Worm (Caenorhabditis elegans) whole organism, late embryonic: ENCODE measurements around the gene cwp-4.

ENCODE experiments used
- ama-1 ChIP-seq: fragments of 150-350 bp; optimal IDR thresholded peaks from 2 replicates; lab custom pipeline; 2014
- dmd-4 ChIP-seq: sonication (generic microtip); optimal IDR thresholded peaks from 2 replicates; lab custom pipeline; 2016; ENCODE audit warnings: borderline replicate concordance, missing genetic modification characterization, missing compliant biosample characterization
- elt-2 ChIP-seq: sonication (generic microtip); optimal IDR thresholded peaks from 2 replicates; lab custom pipeline; 2016; ENCODE audit warnings: missing genetic modification reagents, missing genetic modification characterization, missing compliant biosample characterization
- ets-4 ChIP-seq: sonication (generic microtip); optimal IDR thresholded peaks from 2 replicates; lab custom pipeline; 2016; ENCODE audit warnings: missing genetic modification characterization, missing compliant biosample characterization
- fax-1 ChIP-seq: sonication (generic microtip); optimal IDR thresholded peaks from 2 replicates; lab custom pipeline; 2016; ENCODE audit warnings: missing genotype, missing genetic modification characterization, missing compliant biosample characterization
- fkh-10 ChIP-seq: fragments of 150-350 bp; optimal IDR thresholded peaks from 2 replicates; lab custom pipeline; 2014; ENCODE audit warnings: missing biosample characterization, missing genetic modification reagents, missing genetic modification characterization
- hlh-30 ChIP-seq: sonication (generic microtip); optimal IDR thresholded peaks from 2 replicates; lab custom pipeline; 2017; ENCODE audit warnings: antibody characterized with exemption, missing genetic modification characterization, missing compliant biosample characterization; ENCODE audit not compliant: insufficient read depth
- hlh-6 ChIP-seq: sonication (generic microtip); optimal IDR thresholded peaks from 2 replicates; lab custom pipeline; 2016; ENCODE audit warnings: missing genotype, missing genetic modification characterization, missing compliant biosample characterization
- tbx-2 ChIP-seq: sonication (generic microtip); optimal IDR thresholded peaks from 2 replicates; lab custom pipeline; 2016; ENCODE audit warnings: missing genetic modification characterization, missing compliant biosample characterization
- unc-42 ChIP-seq: sonication (generic microtip); optimal IDR thresholded peaks from 2 replicates; lab custom pipeline; 2016; ENCODE audit warnings: missing genotype, missing genetic modification characterization, missing compliant biosample characterization
- unc-55 ChIP-seq: sonication (generic microtip); optimal IDR thresholded peaks from 2 replicates; lab custom pipeline; 2017; ENCODE audit warnings: missing biosample characterization, missing genetic modification reagents, missing genetic modification characterization
- unc-86 ChIP-seq: sonication (generic microtip); optimal IDR thresholded peaks from 2 replicates; lab custom pipeline; 2016; ENCODE audit warnings: missing genetic modification characterization, missing compliant biosample characterization

ce11 chrV:5039559-5039958 is 13.9 kb upstream of the cwp-4 start, which contains the start of gene K11D12.11:
- TF ChIP-seq elt-2 (tag; lab: Kevin White, UChicago) = no peak
- TF ChIP-seq ets-4 = no peak
- TF ChIP-seq hlh-30 (tag; lab: Kevin White, UChicago) = no peak
- TF ChIP-seq fkh-10 (GFP tag; lab: Kevin White, UChicago) = no peak
- TF ChIP-seq dmd-4 (tag; lab: Kevin White, UChicago) = no peak
- no peak for TF ChIP-seq hlh-6 (tag; lab: Kevin White, UChicago)
- no peak for TF ChIP-seq unc-42 (tag; lab: Kevin White, UChicago)
- no peak for TF ChIP-seq tbx-2
- TF ChIP-seq unc-86 (tag; lab: Kevin White, UChicago) = no peak
- TF ChIP-seq fax-1 = no peak
- TF ChIP-seq ama-1 (lab: Kevin White, UChicago) = no peak
- TF ChIP-seq unc-55 = no peak
